Fruit fly (Drosophila melanogaster): ENCODE data around the gene CG32270.

Gene CG32270

DNA sequence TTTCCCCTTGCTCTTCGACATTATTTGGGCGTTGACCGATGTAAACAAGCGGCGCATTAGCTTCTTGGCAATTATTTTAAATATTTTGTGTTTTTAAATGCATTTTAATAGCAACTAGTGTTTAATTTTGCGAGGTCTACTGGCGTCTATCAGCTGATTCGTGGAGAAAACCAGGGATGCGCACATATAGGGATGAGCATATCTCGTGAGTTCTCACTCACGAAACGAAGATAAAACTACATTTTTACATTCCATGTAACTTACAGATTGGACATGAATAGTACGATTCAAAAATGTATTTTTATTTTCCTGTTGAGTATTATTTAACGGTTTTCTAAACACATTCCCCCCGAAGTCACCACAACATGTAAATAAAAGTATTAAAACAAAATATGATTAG, 11.3 kb downstream of the CG32270 start, which contains the start of gene CG14966 (continued):
- peak in 1 of 2 experiments; percentile 47 for TF ChIP-seq Pdp1 (GFP tag; optimal IDR thresholded peaks at IDR 0.05)
- peak; percentile 23 for TF ChIP-seq Bteb2 (GFP tag; optimal IDR thresholded peaks at IDR 0.05)
- TF ChIP-seq NC2β (GFP tag; optimal IDR thresholded peaks at IDR 0.05), result peak; percentile 11
- no peak for TF ChIP-seq repo (GFP tag; optimal IDR thresholded peaks at IDR 0.05)
- peak; percentile 22 for TF ChIP-seq Antp (GFP tag; optimal IDR thresholded peaks at IDR 0.05)
- TF ChIP-seq HLH3B (GFP tag; IDR thresholded peaks at IDR 0.05), result no peak
- TF ChIP-seq Stat92E (GFP tag; optimal IDR thresholded peaks at IDR 0.05), result peak in 1 of 3 experiments; percentile 80
- TF ChIP-seq CG12769 (tag; optimal IDR thresholded peaks at IDR 0.05), result peak; percentile 44
- peak; percentile 96 for TF ChIP-seq scrt (GFP tag; optimal IDR thresholded peaks at IDR 0.05)
- peak; percentile 19 for TF ChIP-seq CG4854 (GFP tag; optimal IDR thresholded peaks at IDR 0.05)
- peak; percentile 88 for TF ChIP-seq sens (GFP tag)
- TF ChIP-seq E2f2 (GFP tag; IDR thresholded peaks at IDR 0.05), result peak; percentile 52; the same call in 1 of the 2 replicates
- peak; percentile 47 for TF ChIP-seq Mad (GFP tag; optimal IDR thresholded peaks at IDR 0.05)
- peak; percentile 31 for TF ChIP-seq CG13424 (tag; optimal IDR thresholded peaks at IDR 0.05)
- peak; percentile 50 for TF ChIP-seq sug (tag; optimal IDR thresholded peaks at IDR 0.05)
- no peak for TF ChIP-seq CG1233 (GFP tag; optimal IDR thresholded peaks at IDR 0.05)
- peak; percentile 25 for TF ChIP-seq ERR (GFP tag; optimal IDR thresholded peaks at IDR 0.05)
- peak; percentile 0 for TF ChIP-seq Deaf1 (tag; optimal IDR thresholded peaks at IDR 0.05)
- TF ChIP-seq CG14014 (GFP tag; IDR thresholded peaks at IDR 0.05), result peak; percentile 57; the same call in 1 of the 2 replicates
- peak; percentile 97 for TF ChIP-seq CG7928 (GFP tag; optimal IDR thresholded peaks at IDR 0.05)
- peak; percentile 44 for TF ChIP-seq CG3847 (GFP tag; IDR thresholded peaks at IDR 0.05)
- peak; percentile 76 for TF ChIP-seq HLH4C (GFP tag; IDR thresholded peaks at IDR 0.05; ENCODE audit: partially characterized antibody)
- TF ChIP-seq sd (tag; optimal IDR thresholded peaks at IDR 0.05), result peak; percentile 82
- TF ChIP-seq Ets65A (GFP tag), result peak; percentile 27
- TF ChIP-seq vnd (GFP tag; IDR thresholded peaks at IDR 0.05; ENCODE audit: partially characterized antibody), result peak; percentile 75
- TF ChIP-seq Hmx (GFP tag; optimal IDR thresholded peaks at IDR 0.05), result peak; percentile 16
- TF ChIP-seq PHDP (tag; optimal IDR thresholded peaks at IDR 0.05), result peak; percentile 1
- peak; percentile 25 for TF ChIP-seq Side (GFP tag; optimal IDR thresholded peaks at IDR 0.05)
- TF ChIP-seq gfzf (GFP tag; optimal IDR thresholded peaks at IDR 0.05), result peak; percentile 42
- peak; percentile 33 for TF ChIP-seq CG12391 (tag; optimal IDR thresholded peaks at IDR 0.05)
- TF ChIP-seq CG8944 (GFP tag; optimal IDR thresholded peaks at IDR 0.05), result no peak
- peak; percentile 7 for TF ChIP-seq CG4617 (GFP tag; optimal IDR thresholded peaks at IDR 0.05; ENCODE audit: borderline replicate concordance)
- peak; percentile 78; the same call in 2 of the 3 replicates for TF ChIP-seq mld (GFP tag; IDR thresholded peaks at IDR 0.05; ENCODE audit: partially characterized antibody)
- TF ChIP-seq CG14965 (GFP tag; optimal IDR thresholded peaks at IDR 0.05; ENCODE audit: borderline replicate concordance), result no peak
- peak; percentile 58 for TF ChIP-seq gro (GFP tag; optimal IDR thresholded peaks at IDR 0.05)
- peak; percentile 22 for TF ChIP-seq zfh2 (GFP tag; optimal IDR thresholded peaks at IDR 0.05)
- peak; percentile 53 for TF ChIP-seq Dek (tag; optimal IDR thresholded peaks at IDR 0.05)
- no peak for TF ChIP-seq sima (GFP tag; optimal IDR thresholded peaks at IDR 0.05)
- TF ChIP-seq Atf3 (GFP tag; optimal IDR thresholded peaks at IDR 0.05), result no peak
- peak; percentile 84 to 98 for TF ChIP-seq crp (GFP tag; optimal IDR thresholded peaks at IDR 0.05)
- peak; percentile 38 for TF ChIP-seq Meics (GFP tag; optimal IDR thresholded peaks at IDR 0.05)
- peak; percentile 5; the same call in 1 of the 4 replicates for TF ChIP-seq Gug (GFP tag; IDR thresholded peaks at IDR 0.05)
- peak; percentile 19 for TF ChIP-seq ind (GFP tag; optimal IDR thresholded peaks at IDR 0.05)
- TF ChIP-seq Ada2b (GFP tag; IDR thresholded peaks at IDR 0.05), result 0 out of 2 replicates have a peak, but pooled peaks have one; percentile 28
- peak; percentile 72 for TF ChIP-seq CTCF (GFP tag; optimal IDR thresholded peaks at IDR 0.05)
- TF ChIP-seq kah (GFP tag; optimal IDR thresholded peaks at IDR 0.05), result peak; percentile 15
- TF ChIP-seq jumu (GFP tag; optimal IDR thresholded peaks at IDR 0.05), result peak; percentile 9
- peak; percentile 39 for TF ChIP-seq tin (GFP tag; optimal IDR thresholded peaks at IDR 0.05)
- 0 out of 3 replicates have a peak, but pooled peaks have one; percentile 24 for TF ChIP-seq CG17361 (GFP tag; IDR thresholded peaks at IDR 0.05)
- TF ChIP-seq Poxn (GFP tag; IDR thresholded peaks at IDR 0.05), result no peak
- TF ChIP-seq Lim3 (GFP tag; IDR thresholded peaks at IDR 0.05), result no peak
